Worm (Caenorhabditis elegans): ENCODE measurements around the gene W09D10.4.

W09D10.4 gene

ce11 chrIII:10706972-10707438 lies 9.0 kb downstream of the W09D10.4 start, which contains the start of the genes Y39A1A.21 and Y39A1A.22 (continued):
- TF ChIP-seq ceh-20 (GFP tag; IDR thresholded peaks at IDR 0.05) (peak; percentile 63; the same call in 1 of the 2 replicates), unc-130 (GFP tag; optimal IDR thresholded peaks at IDR 0.05) (peak; percentile 8), arid-1 (GFP tag; conservative IDR thresholded peaks at IDR 0.05) (peak; percentile 68), zip-2 (tag; optimal IDR thresholded peaks at IDR 0.05) (peak; percentile 31), mxl-2 (GFP tag; conservative IDR thresholded peaks at IDR 0.05) (no peak), hlh-11 (tag; optimal IDR thresholded peaks at IDR 0.05) (peak; percentile 80), dmd-6 (GFP tag; IDR thresholded peaks at IDR 0.05) (peak; percentile 80), mdt-29 (GFP tag; IDR thresholded peaks at IDR 0.05) (peak; percentile 43; the same call in 1 of the 2 replicates), zag-1 (tag; optimal IDR thresholded peaks at IDR 0.05) (no peak), Y48G9A.11 (GFP tag; IDR thresholded peaks at IDR 0.05) (0 out of 2 replicates have a peak, but pooled peaks have one; percentile 31), lin-15B (tag; optimal IDR thresholded peaks at IDR 0.05) (no peak), snpc-1.2 (GFP tag; IDR thresholded peaks at IDR 0.05) (no peak), tra-1 (GFP tag; IDR thresholded peaks at IDR 0.05) (peak; percentile 61; the same call in 1 of the 2 replicates), ztf-11 (tag; optimal IDR thresholded peaks at IDR 0.05) (no peak), T20F7.1 (GFP tag; optimal IDR thresholded peaks at IDR 0.05) (no peak), sdz-12 (GFP tag; optimal IDR thresholded peaks at IDR 0.05) (no peak), R02D3.7 (tag; optimal IDR thresholded peaks at IDR 0.05) (no peak), lin-13 (GFP tag; optimal IDR thresholded peaks at IDR 0.05) (peak; percentile 7), F26F4.8 (GFP tag; conservative IDR thresholded peaks at IDR 0.05) (no peak), nhr-102 (tag; optimal IDR thresholded peaks at IDR 0.05) (peak; percentile 68), spr-3 (GFP tag; optimal IDR thresholded peaks at IDR 0.05) (peak; percentile 74), fos-1 (tag; optimal IDR thresholded peaks at IDR 0.05) (no peak), pha-4 (GFP tag; IDR thresholded peaks at IDR 0.05) (0 out of 2 replicates have a peak, but pooled peaks have one; percentile 45), pha-4 (tag; optimal IDR thresholded peaks at IDR 0.05) (no peak), snpc-4 (tag; optimal IDR thresholded peaks at IDR 0.05) (no peak), attf-4 (tag; optimal IDR thresholded peaks at IDR 0.05) (no peak), duxl-1 (tag; optimal IDR thresholded peaks at IDR 0.05; ENCODE audit: poor library complexity) (peak; percentile 44), T26A8.4 (GFP tag; IDR thresholded peaks at IDR 0.05) (peak; percentile 86), nhr-11 (tag; optimal IDR thresholded peaks at IDR 0.05) (peak; percentile 70), unc-62 (GFP tag; optimal IDR thresholded peaks at IDR 0.05 in 1 of 2) (no peak), unc-62 (tag; optimal IDR thresholded peaks at IDR 0.05) (no peak), hmg-1.1 (GFP tag; IDR thresholded peaks at IDR 0.05) (peak; percentile 72), dpl-1 (GFP tag; optimal IDR thresholded peaks at IDR 0.05) (peak; percentile 78), mes-2 (tag; optimal IDR thresholded peaks at IDR 0.05; ENCODE audit: poor library complexity, severe bottlenecking) (peak; percentile 84), daf-16 (GFP tag; optimal IDR thresholded peaks at IDR 0.05) (peak; percentile 7 to 50), daf-16 (tag; optimal IDR thresholded peaks at IDR 0.05) (peak; percentile 60), skn-1 (tag; optimal IDR thresholded peaks at IDR 0.05) (no peak), F37D6.2 (tag; optimal IDR thresholded peaks at IDR 0.05) (peak; percentile 58), D1046.2 (GFP tag; IDR thresholded peaks at IDR 0.05) (no peak)

ce11 chrIII:10706481-10706880 lies 9.5 kb downstream of the W09D10.4 start:
- TF ChIP-seq gei-8 (GFP tag; optimal IDR thresholded peaks at IDR 0.05) (no peak), ztf-7 (tag; optimal IDR thresholded peaks at IDR 0.05) (no peak), lin-15B (tag; optimal IDR thresholded peaks at IDR 0.05) (no peak), ZK546.5 (tag; optimal IDR thresholded peaks at IDR 0.05) (no peak), daf-19 (GFP tag; conservative IDR thresholded peaks at IDR 0.05) (no peak), skn-1 (tag; optimal IDR thresholded peaks at IDR 0.05) (no peak), mep-1 (tag; optimal IDR thresholded peaks at IDR 0.05) (no peak), php-3 (GFP tag; IDR thresholded peaks at IDR 0.05) (0 out of 2 replicates have a peak, but pooled peaks have one; percentile 14), T26A8.4 (GFP tag; IDR thresholded peaks at IDR 0.05) (no peak), ceh-20 (GFP tag; IDR thresholded peaks at IDR 0.05) (no peak), Y105C5A.15 (GFP tag; IDR thresholded peaks at IDR 0.05) (no peak), set-16 (GFP tag; IDR thresholded peaks at IDR 0.05) (peak; percentile 92), zfp-2 (tag; optimal IDR thresholded peaks at IDR 0.05) (no peak), Y5F2A.4 (GFP tag; optimal IDR thresholded peaks at IDR 0.05) (no peak), daf-16 (GFP tag; optimal IDR thresholded peaks at IDR 0.05) (no peak), daf-16 (tag; optimal IDR thresholded peaks at IDR 0.05) (no peak), egl-43 (GFP tag; IDR thresholded peaks at IDR 0.05) (0 out of 2 replicates have a peak, but pooled peaks have one; percentile 52), F49E8.2 (tag; optimal IDR thresholded peaks at IDR 0.05; ENCODE audit: borderline replicate concordance) (no peak), unc-130 (GFP tag; optimal IDR thresholded peaks at IDR 0.05) (no peak), lim-7 (GFP tag; IDR thresholded peaks at IDR 0.05) (peak; percentile 24; the same call in 1 of the 2 replicates), F26F4.8 (GFP tag; conservative IDR thresholded peaks at IDR 0.05) (no peak)

All from whole organism, L4 larva.